Worm (Caenorhabditis elegans) whole organism, young adult: ENCODE data around the gene srh-300.

Experiments used
- B0019.2 ChIP-seq: fragments of 200-800 bp; sonication (Bioruptor generic); conservative IDR thresholded peaks from 2 replicates; pipeline ENCODE4 v1.3.6; 2022; ENCODE audit warnings: missing genetic modification reagents, missing genetic modification characterization, missing compliant biosample characterization
- B0035.1 ChIP-seq: sonication (generic microtip); optimal IDR thresholded peaks from 2 replicates; lab custom pipeline; 2016; ENCODE audit warnings: missing genetic modification characterization, mild to moderate bottlenecking, missing compliant biosample characterization, missing genotype, missing genetic modification reagents
- B0261.1 ChIP-seq: sonication (generic microtip); optimal IDR thresholded peaks from 2 replicates; lab custom pipeline; 2016; ENCODE audit warnings: mild to moderate bottlenecking, missing genetic modification characterization, moderate library complexity, missing compliant biosample characterization
- B0336.3 ChIP-seq: fragments of 200-800 bp; sonication (Bioruptor generic); IDR thresholded peaks from 2 replicates; pipeline ENCODE4 v1.3.6; 2022; ENCODE audit warnings: missing genetic modification characterization, missing compliant biosample characterization
- C06A6.2 ChIP-seq: fragments of 200-800 bp; sonication (Bioruptor generic); conservative IDR thresholded peaks from 2 replicates; pipeline ENCODE4 v1.3.6; 2022; ENCODE audit warnings: missing genetic modification characterization, missing compliant biosample characterization
- F37B4.10 ChIP-seq: fragments of 200-800 bp; sonication (Bioruptor generic); IDR thresholded peaks from 2 replicates; pipeline ENCODE4 v1.3.6; 2022; ENCODE audit warnings: missing genetic modification characterization, missing compliant biosample characterization
- Y56A3A.18 ChIP-seq: fragments of 200-800 bp; sonication (Bioruptor generic); IDR thresholded peaks from 2 replicates; pipeline ENCODE4 v1.3.6; 2022; ENCODE audit warnings: missing genetic modification reagents, missing genetic modification characterization, missing compliant biosample characterization
- Y79H2A.3 ChIP-seq: fragments of 200-800 bp; sonication (Bioruptor generic); conservative IDR thresholded peaks from 2 replicates; pipeline ENCODE4 v1.3.6; 2022; ENCODE audit warnings: missing genetic modification reagents, missing genetic modification characterization, missing compliant biosample characterization
- aptf-2 ChIP-seq: fragments of 200-800 bp; sonication (Bioruptor generic); conservative IDR thresholded peaks from 2 replicates; pipeline ENCODE4 v1.3.6; 2022; ENCODE audit warnings: missing genetic modification reagents, missing genetic modification characterization, missing compliant biosample characterization
- bed-1 ChIP-seq: fragments of 200-800 bp; sonication (Bioruptor generic); IDR thresholded peaks from 2 replicates; pipeline ENCODE4 v1.3.6; 2022; ENCODE audit warnings: missing genetic modification reagents, missing genetic modification characterization, missing compliant biosample characterization
- bed-2 ChIP-seq: fragments of 200-800 bp; sonication (Bioruptor generic); IDR thresholded peaks from 2 replicates; pipeline ENCODE4 v1.3.6; 2022; ENCODE audit warnings: missing genetic modification reagents, missing genetic modification characterization, missing compliant biosample characterization
- cebp-1 ChIP-seq, 2 experiments: fragments of 200-800 bp in 1 of 2; sonication (Bioruptor generic) in 1 of 2; sonication (generic microtip) in 1 of 2; IDR thresholded peaks in 1 of 2; optimal IDR thresholded peaks in 1 of 2; 2 replicates each; pipeline versions ENCODE4 v1.3.6 to Lab custom; 2017 to 2022; ENCODE audit warnings: missing compliant biosample characterization in 2 of 2, missing genetic modification characterization in 2 of 2, mild to moderate bottlenecking in 1 of 2, missing genetic modification reagents in 1 of 2, moderate library complexity in 1 of 2
- cebp-2 ChIP-seq: fragments of 200-800 bp; sonication (Bioruptor generic); IDR thresholded peaks from 2 replicates; pipeline ENCODE4 v1.3.6; 2022; ENCODE audit warnings: missing genetic modification characterization, missing compliant biosample characterization
- ceh-27 ChIP-seq: fragments of 200-800 bp; sonication (Bioruptor generic); optimal IDR thresholded peaks from 2 replicates; lab custom pipeline; 2018; ENCODE audit warnings: mild to moderate bottlenecking, missing genetic modification characterization, moderate library complexity, missing compliant biosample characterization
- ceh-40 ChIP-seq: fragments of 200-800 bp; sonication (Bioruptor generic); IDR thresholded peaks from 2 replicates; pipeline ENCODE4 v1.3.6; 2022; ENCODE audit warnings: missing genetic modification characterization, missing compliant biosample characterization
- ceh-91 ChIP-seq: fragments of 200-800 bp; sonication (Bioruptor generic); IDR thresholded peaks from 2 replicates; pipeline ENCODE4 v1.3.6; 2022; ENCODE audit warnings: missing genetic modification reagents, missing genetic modification characterization, missing compliant biosample characterization
- dpff-1 ChIP-seq: sonication (generic microtip); optimal IDR thresholded peaks from 2 replicates; lab custom pipeline; 2017; ENCODE audit warnings: mild to moderate bottlenecking, missing genetic modification characterization, missing compliant biosample characterization
- egl-18 ChIP-seq: fragments of 200-800 bp; sonication (Bioruptor generic); IDR thresholded peaks from 2 replicates; pipeline ENCODE4 v1.3.6; 2022; ENCODE audit warnings: missing genetic modification reagents, missing genetic modification characterization, missing compliant biosample characterization
- egrh-3 ChIP-seq: fragments of 200-800 bp; sonication (Bioruptor generic); IDR thresholded peaks from 2 replicates; pipeline ENCODE4 v1.3.6; 2022; ENCODE audit warnings: missing genetic modification reagents, missing genetic modification characterization, missing compliant biosample characterization
- ekl-4 ChIP-seq: fragments of 200-800 bp; sonication (Bioruptor generic); IDR thresholded peaks from 2 replicates; pipeline ENCODE4 v1.3.6; 2022; ENCODE audit warnings: missing genetic modification reagents, missing genetic modification characterization, missing compliant biosample characterization
- him-1 ChIP-seq: sonication (generic microtip); optimal IDR thresholded peaks from 2 replicates; lab custom pipeline; 2016; ENCODE audit warnings: missing genotype, missing genetic modification reagents, missing genetic modification characterization, missing compliant biosample characterization
- hlh-26 ChIP-seq: fragments of 200-800 bp; sonication (Bioruptor generic); conservative IDR thresholded peaks from 2 replicates; pipeline ENCODE4 v1.3.6; 2022; ENCODE audit warnings: missing genetic modification reagents, missing genetic modification characterization, missing compliant biosample characterization
- hmg-1.2 ChIP-seq: fragments of 200-800 bp; sonication (Bioruptor generic); IDR thresholded peaks from 2 replicates; pipeline ENCODE4 v1.3.6; 2022; ENCODE audit warnings: missing genetic modification reagents, missing genetic modification characterization, missing compliant biosample characterization
- let-607 ChIP-seq, 2 experiments: fragments of 200-800 bp in 1 of 2; sonication (Bioruptor generic) in 1 of 2; sonication (generic microtip) in 1 of 2; optimal IDR thresholded peaks; 2 replicates each; lab custom pipeline; 2016 to 2018; ENCODE audit warnings: mild to moderate bottlenecking in 2 of 2, missing compliant biosample characterization in 2 of 2, missing genetic modification characterization in 2 of 2, moderate library complexity in 2 of 2, missing genotype in 1 of 2
- lir-1 ChIP-seq: fragments of 200-800 bp; sonication (Bioruptor generic); conservative IDR thresholded peaks from 2 replicates; pipeline ENCODE4 v1.3.6; 2022; ENCODE audit warnings: missing genetic modification reagents, missing genetic modification characterization, missing compliant biosample characterization
- madf-3 ChIP-seq: fragments of 200-800 bp; sonication (Bioruptor generic); IDR thresholded peaks from 2 replicates; pipeline ENCODE4 v1.3.6; 2022; ENCODE audit warnings: missing genetic modification reagents, missing genetic modification characterization, missing compliant biosample characterization
- mcd-1 ChIP-seq: fragments of 200-800 bp; sonication (Bioruptor generic); IDR thresholded peaks from 2 replicates; pipeline ENCODE4 v1.3.6; 2022; ENCODE audit warnings: missing genetic modification reagents, missing genetic modification characterization, missing compliant biosample characterization
- mxl-1 ChIP-seq: sonication (generic microtip); optimal IDR thresholded peaks from 2 replicates; lab custom pipeline; 2016; ENCODE audit warnings: missing genetic modification characterization, missing compliant biosample characterization
- nfya-1 ChIP-seq: sonication (generic microtip); optimal IDR thresholded peaks from 2 replicates; lab custom pipeline; 2017; ENCODE audit warnings: antibody characterized with exemption, missing compliant biosample characterization, missing genetic modification characterization, borderline replicate concordance; ENCODE audit not compliant: insufficient read depth
- nfya-2 ChIP-seq: fragments of 200-800 bp; sonication (Bioruptor generic); IDR thresholded peaks from 2 replicates; pipeline ENCODE4 v1.3.6; 2022; ENCODE audit warnings: missing genetic modification reagents, missing genetic modification characterization, missing compliant biosample characterization
- nhr-27 ChIP-seq: fragments of 200-800 bp; sonication (Bioruptor generic); optimal IDR thresholded peaks from 2 replicates; lab custom pipeline; 2018; ENCODE audit warnings: mild to moderate bottlenecking, missing genetic modification characterization, moderate library complexity, missing compliant biosample characterization
- pha-4 ChIP-seq: fragments of 150-350 bp; sonication (generic microtip); optimal IDR thresholded peaks from 2 replicates; lab custom pipeline; 2014; ENCODE audit warnings: missing biosample characterization, missing genetic modification reagents, missing genetic modification characterization
- rcor-1 ChIP-seq: fragments of 200-800 bp; sonication (Bioruptor generic); IDR thresholded peaks from 2 replicates; pipeline ENCODE4 v1.3.6; 2022; ENCODE audit warnings: missing genetic modification reagents, missing genetic modification characterization, missing compliant biosample characterization
- sdz-38 ChIP-seq: sonication (generic microtip); optimal IDR thresholded peaks from 2 replicates; lab custom pipeline; 2016; ENCODE audit warnings: missing genotype, missing genetic modification characterization, missing compliant biosample characterization
- snpc-1.1 ChIP-seq: sonication (generic microtip); optimal IDR thresholded peaks from 2 replicates; lab custom pipeline; 2017; ENCODE audit warnings: missing genetic modification characterization, mild to moderate bottlenecking, missing compliant biosample characterization, antibody characterized with exemption, moderate library complexity, missing genotype, missing genetic modification reagents; ENCODE audit not compliant: insufficient read depth
- snpc-1.3 ChIP-seq: sonication (generic microtip); optimal IDR thresholded peaks from 2 replicates; lab custom pipeline; 2017; ENCODE audit warnings: missing genetic modification characterization, mild to moderate bottlenecking, missing compliant biosample characterization, antibody characterized with exemption, moderate library complexity, missing genotype, missing genetic modification reagents; ENCODE audit not compliant: insufficient read depth
- snpc-3.4 ChIP-seq: sonication (generic microtip); optimal IDR thresholded peaks from 2 replicates; lab custom pipeline; 2017; ENCODE audit warnings: missing genetic modification characterization, mild to moderate bottlenecking, missing compliant biosample characterization, antibody characterized with exemption, moderate library complexity, missing genotype, missing genetic modification reagents
- snpc-4 ChIP-seq, 5 experiments: fragments of 150-350 bp in 1 of 5; sonication (generic microtip) in 4 of 5; optimal IDR thresholded peaks; 2 replicates each; lab custom pipeline; 2014 to 2018; ENCODE audit warnings: missing genetic modification characterization in 5 of 5, missing biosample characterization in 3 of 5, antibody characterized with exemption in 2 of 5, mild to moderate bottlenecking in 2 of 5, missing compliant biosample characterization in 2 of 5, missing genotype in 2 of 5, moderate library complexity in 2 of 5, missing genetic modification reagents in 1 of 5
- somi-1 ChIP-seq: fragments of 200-800 bp; sonication (Bioruptor generic); optimal IDR thresholded peaks from 2 replicates; lab custom pipeline; 2018; ENCODE audit warnings: mild to moderate bottlenecking, missing genetic modification characterization, missing compliant biosample characterization
- tbp1 ChIP-seq: fragments of 200-800 bp; sonication (Bioruptor generic); optimal IDR thresholded peaks from 2 replicates; lab custom pipeline; 2018; ENCODE audit warnings: mild to moderate bottlenecking, missing genetic modification characterization, missing compliant biosample characterization
- tbx-9 ChIP-seq: sonication (generic microtip); optimal IDR thresholded peaks from 2 replicates; lab custom pipeline; 2016; ENCODE audit warnings: borderline replicate concordance, missing genetic modification characterization, inconsistent platforms, missing compliant biosample characterization
- tlf-1 ChIP-seq: fragments of 200-800 bp; sonication (Bioruptor generic); optimal IDR thresholded peaks from 2 replicates; lab custom pipeline; 2018; ENCODE audit warnings: mild to moderate bottlenecking, missing genetic modification characterization, missing compliant biosample characterization
- unc-130 ChIP-seq: sonication (generic microtip); optimal IDR thresholded peaks from 2 replicates; lab custom pipeline; 2016; ENCODE audit warnings: missing genetic modification reagents, missing genetic modification characterization, missing compliant biosample characterization
- ztf-25 ChIP-seq: fragments of 200-800 bp; sonication (Bioruptor generic); IDR thresholded peaks from 2 replicates; pipeline ENCODE4 v1.3.6; 2022; ENCODE audit warnings: missing genetic modification reagents, missing genetic modification characterization, missing compliant biosample characterization
- ztf-28 ChIP-seq: fragments of 200-800 bp; sonication (Bioruptor generic); IDR thresholded peaks from 2 replicates; pipeline ENCODE4 v1.3.6; 2022; ENCODE audit warnings: missing genetic modification reagents, missing genetic modification characterization, missing compliant biosample characterization
- ztf-3 ChIP-seq: fragments of 200-800 bp; sonication (Bioruptor generic); optimal IDR thresholded peaks from 2 replicates; lab custom pipeline; 2018; ENCODE audit warnings: mild to moderate bottlenecking, missing genetic modification characterization, missing compliant biosample characterization

Gene srh-300

ce11 chrV:17857901-17858300, 36.0 kb downstream of the srh-300 start (continued):
- TF ChIP-seq snpc-3.4 (no peak), snpc-1.3 (tag; lab: Kevin White, UChicago) (no peak), Y79H2A.3 (no peak), cebp-2 (GFP tag; lab: Robert Waterston, UW) (no peak), nfya-2 (no peak), B0035.1 (tag; lab: Kevin White, UChicago) (no peak), let-607 (tag; optimal IDR thresholded peaks at IDR 0.05; lab: Kevin White, UChicago) (peak; percentile 96 to 97), hmg-1.2 (peak; percentile 96), lir-1 (GFP tag; lab: Robert Waterston, UW) (peak; percentile 44; the same call in 1 of the 2 replicates), Y56A3A.18 (GFP tag; lab: Robert Waterston, UW) (peak; percentile 66; the same call in 1 of the 2 replicates), ceh-91 (GFP tag; lab: Robert Waterston, UW) (no peak), tlf-1 (GFP tag; lab: Kevin White, UChicago) (no peak), C06A6.2 (GFP tag; lab: Robert Waterston, UW) (no peak; the same call in 1 of the 2 replicates), bed-2 (GFP tag; lab: Robert Waterston, UW) (no peak), tbx-9 (tag; lab: Kevin White, UChicago) (no peak), F37B4.10 (no peak), tbp1 (GFP tag; lab: Kevin White, UChicago) (peak; percentile 56), ztf-25 (GFP tag; lab: Robert Waterston, UW) (no peak), ekl-4 (GFP tag; lab: Robert Waterston, UW) (peak; percentile 81), egrh-3 (GFP tag; lab: Robert Waterston, UW) (peak; percentile 33), hlh-26 (GFP tag; lab: Robert Waterston, UW) (no peak), nfya-1 (tag; lab: Kevin White, UChicago) (no peak), rcor-1 (GFP tag; lab: Robert Waterston, UW) (no peak), B0019.2 (no peak), ztf-28 (GFP tag; lab: Robert Waterston, UW) (no peak), dpff-1 (tag; lab: Kevin White, UChicago) (no peak), aptf-2 (GFP tag; lab: Robert Waterston, UW) (no peak), unc-130 (GFP tag; lab: Kevin White, UChicago) (no peak), sdz-38 (tag; lab: Kevin White, UChicago) (no peak), nhr-27 (no peak), somi-1 (peak; percentile 63), mxl-1 (no peak), snpc-4 (GFP tag; optimal IDR thresholded peaks at IDR 0.05; lab: Kevin White, UChicago) (peak; percentile 23), snpc-4 (tag; optimal IDR thresholded peaks at IDR 0.05; lab: Kevin White, UChicago) (peak in 2 of 4 experiments; percentile 77 to 82), ceh-27 (GFP tag; lab: Kevin White, UChicago) (peak; percentile 76), snpc-1.1 (tag; lab: Kevin White, UChicago) (no peak), B0261.1 (tag; lab: Kevin White, UChicago) (no peak), cebp-1 (GFP tag; IDR thresholded peaks at IDR 0.05; lab: Robert Waterston, UW) (no peak), cebp-1 (tag; optimal IDR thresholded peaks at IDR 0.05; lab: Kevin White, UChicago) (peak; percentile 83), bed-1 (no peak), pha-4 (tag; lab: Kevin White, UChicago) (no peak), egl-18 (GFP tag; lab: Robert Waterston, UW) (no peak), madf-3 (GFP tag; lab: Robert Waterston, UW) (no peak), ceh-40 (GFP tag; lab: Robert Waterston, UW) (no peak), B0336.3 (GFP tag; lab: Robert Waterston, UW) (peak; percentile 80), him-1 (tag; lab: Kevin White, UChicago) (no peak), ztf-3 (GFP tag; lab: Kevin White, UChicago) (no peak), mcd-1 (GFP tag; lab: Robert Waterston, UW) (peak; percentile 86)
